Fruit fly (Drosophila melanogaster): Measurements from ENCODE around the gene BG642312.

dm6 chr3L:6184884-6185438, 48.2 kb downstream of the BG642312 start, which contains the start of the genes D19B and CG43293:
- TF ChIP-seq CG8478 (optimal IDR thresholded peaks at IDR 0.05) (no peak), CTCF (optimal IDR thresholded peaks at IDR 0.05) (peak; percentile 30 to 53)
